Worm (Caenorhabditis elegans) whole organism, L3 larva: ENCODE results near the gene C07E3.8.

ENCODE experiments used
- elt-3 ChIP-seq, 3 experiments: fragments of 150-350 bp in 1 of 3; sonication (generic microtip) in 2 of 3; optimal IDR thresholded peaks; 2 replicates in 2 of 3; 4 replicates in 1 of 3; lab custom pipeline; 2014 to 2017; ENCODE audit warnings: missing biosample characterization in 3 of 3, missing genetic modification characterization in 3 of 3
- nfya-1 ChIP-seq: sonication (generic microtip); optimal IDR thresholded peaks from 2 replicates; lab custom pipeline; 2017; ENCODE audit warnings: missing genetic modification characterization, mild to moderate bottlenecking, missing compliant biosample characterization, antibody characterized with exemption, moderate library complexity; ENCODE audit not compliant: insufficient read depth
- nhr-12 ChIP-seq: fragments of 150-350 bp; optimal IDR thresholded peaks from 2 replicates; lab custom pipeline; 2014; ENCODE audit warnings: missing biosample characterization, missing genetic modification characterization
- nhr-25 ChIP-seq: sonication (generic microtip); optimal IDR thresholded peaks from 2 replicates; lab custom pipeline; 2017; ENCODE audit warnings: missing biosample characterization, missing genetic modification characterization
- nhr-76 ChIP-seq: fragments of 150-350 bp; sonication (generic microtip); optimal IDR thresholded peaks from 5 replicates; lab custom pipeline; 2014; ENCODE audit warnings: missing biosample characterization, missing genetic modification characterization
- zag-1 ChIP-seq: fragments of 150-350 bp; optimal IDR thresholded peaks from 2 replicates; lab custom pipeline; 2014; ENCODE audit warnings: missing biosample characterization, missing genetic modification characterization

ce11 chrII:10395303-10395757 lies 43.3 kb downstream of the C07E3.8 start, which contains the start of gene T09F3.4:
- no peak for TF ChIP-seq nhr-12 (tag; lab: Kevin White, UChicago)
- TF ChIP-seq elt-3 (tag; optimal IDR thresholded peaks at IDR 0.05; lab: Kevin White, UChicago), result no peak
- no peak for TF ChIP-seq nhr-76 (tag; lab: Kevin White, UChicago)
- no peak for TF ChIP-seq nhr-25 (tag; lab: Kevin White, UChicago)
- TF ChIP-seq nfya-1 (tag; lab: Kevin White, UChicago), result peak; percentile 69
- no peak for TF ChIP-seq zag-1 (tag; lab: Kevin White, UChicago)
